Worm (Caenorhabditis elegans) whole organism, L1 larva: Measurements from ENCODE around the gene fbxb-107.

ENCODE experiments used
- C16A3.4 ChIP-seq: fragments of 150-350 bp; optimal IDR thresholded peaks from 2 replicates; lab custom pipeline; 2014; ENCODE audit warnings: missing biosample characterization, missing genetic modification characterization
- Y116A8C.19 ChIP-seq: sonication (generic microtip); optimal IDR thresholded peaks from 2 replicates; lab custom pipeline; 2016; ENCODE audit warnings: missing compliant biosample characterization, missing genetic modification characterization, borderline replicate concordance
- alr-1 ChIP-seq: fragments of 200-800 bp; sonication (Bioruptor generic); optimal IDR thresholded peaks from 2 replicates; lab custom pipeline; 2018; ENCODE audit warnings: borderline replicate concordance, mild to moderate bottlenecking, missing genetic modification characterization, missing compliant biosample characterization
- ama-1 ChIP-seq: fragments of 150-350 bp; optimal IDR thresholded peaks from 2 replicates; lab custom pipeline; 2014
- blmp-1 ChIP-seq: fragments of 150-350 bp; optimal IDR thresholded peaks from 2 replicates; lab custom pipeline; 2014; ENCODE audit warnings: missing biosample characterization, missing genetic modification characterization
- ceh-63 ChIP-seq: fragments of 200-800 bp; sonication (Bioruptor generic); optimal IDR thresholded peaks from 2 replicates; lab custom pipeline; 2018; ENCODE audit warnings: mild to moderate bottlenecking, missing genetic modification characterization, missing compliant biosample characterization
- ceh-82 ChIP-seq, 3 experiments: fragments of 150-350 bp in 1 of 3; sonication (generic microtip) in 2 of 3; optimal IDR thresholded peaks; 2 replicates each; lab custom pipeline; 2014 to 2017; ENCODE audit warnings: missing biosample characterization in 3 of 3, missing genetic modification characterization in 3 of 3
- ceh-88 ChIP-seq: fragments of 200-800 bp; sonication (Bioruptor generic); IDR thresholded peaks from 2 replicates; pipeline ENCODE4 v1.3.6; 2022; ENCODE audit warnings: missing genetic modification characterization, missing compliant biosample characterization
- ceh-90 ChIP-seq: sonication (generic microtip); optimal IDR thresholded peaks from 2 replicates; lab custom pipeline; 2016; ENCODE audit warnings: missing genetic modification characterization, missing compliant biosample characterization
- dpl-1 ChIP-seq, 3 experiments: fragments of 150-350 bp in 2 of 3; sonication (generic microtip) in 1 of 3; optimal IDR thresholded peaks; 2 replicates each; lab custom pipeline; 2014 to 2017; ENCODE audit warnings: missing biosample characterization in 3 of 3, missing genetic modification characterization in 3 of 3, missing genetic modification reagents in 3 of 3
- dsc-1 ChIP-seq: sonication (generic microtip); optimal IDR thresholded peaks from 2 replicates; lab custom pipeline; 2016; ENCODE audit warnings: mild to moderate bottlenecking, missing genetic modification characterization, missing compliant biosample characterization
- efl-1 ChIP-seq, 4 experiments: fragments of 150-350 bp; optimal IDR thresholded peaks in 3 of 4; peaks in 1 of 4; 1 replicate in 1 of 4; 2 replicates in 3 of 4; lab custom pipeline; 2014; ENCODE audit warnings: missing biosample characterization in 2 of 4, missing genetic modification characterization in 2 of 4, missing genetic modification reagents in 2 of 4
- egl-13 ChIP-seq: sonication (generic microtip); optimal IDR thresholded peaks from 2 replicates; lab custom pipeline; 2016; ENCODE audit warnings: missing genotype, missing genetic modification reagents, missing genetic modification characterization, missing compliant biosample characterization
- egl-27 ChIP-seq, 2 experiments: fragments of 150-350 bp in 1 of 2; sonication (generic microtip); optimal IDR thresholded peaks; 3 replicates each; lab custom pipeline; 2017 to 2018; ENCODE audit warnings: missing biosample characterization in 2 of 2, missing genetic modification characterization in 2 of 2, missing genetic modification reagents in 2 of 2
- elt-2 ChIP-seq: sonication (generic microtip); optimal IDR thresholded peaks from 2 replicates; lab custom pipeline; 2016; ENCODE audit warnings: missing genetic modification characterization, mild to moderate bottlenecking, inconsistent platforms, missing compliant biosample characterization, missing genetic modification reagents
- elt-3 ChIP-seq, 6 experiments: fragments of 150-350 bp in 1 of 6; sonication (generic microtip); optimal IDR thresholded peaks; 2 replicates each; lab custom pipeline; 2017 to 2018; ENCODE audit warnings: missing biosample characterization in 6 of 6, missing genetic modification characterization in 6 of 6, inconsistent platforms in 1 of 6
- fkh-8 ChIP-seq: sonication (generic microtip); optimal IDR thresholded peaks from 2 replicates; lab custom pipeline; 2016; ENCODE audit warnings: mild to moderate bottlenecking, missing genetic modification characterization, missing compliant biosample characterization
- isw-1 ChIP-seq: fragments of 200-800 bp; sonication (Bioruptor generic); IDR thresholded peaks from 2 replicates; pipeline ENCODE4 v1.3.6; 2022; ENCODE audit warnings: missing genetic modification characterization, missing compliant biosample characterization
- jun-1 ChIP-seq: fragments of 150-350 bp; optimal IDR thresholded peaks from 2 replicates; lab custom pipeline; 2014; ENCODE audit warnings: missing biosample characterization, missing genetic modification reagents, missing genetic modification characterization
- lin-13 ChIP-seq: fragments of 150-350 bp; optimal IDR thresholded peaks from 2 replicates; lab custom pipeline; 2014; ENCODE audit warnings: missing biosample characterization, missing genetic modification reagents, missing genetic modification characterization
- lin-14 ChIP-seq: fragments of 200-800 bp; sonication (Bioruptor generic); optimal IDR thresholded peaks from 2 replicates; lab custom pipeline; 2018; ENCODE audit warnings: mild to moderate bottlenecking, missing genetic modification characterization, moderate library complexity, missing compliant biosample characterization
- lsy-2 ChIP-seq, 2 experiments: fragments of 150-350 bp; optimal IDR thresholded peaks; 2 replicates each; lab custom pipeline; 2014; ENCODE audit warnings: missing biosample characterization in 2 of 2, missing genetic modification characterization in 2 of 2
- mab-9 ChIP-seq: fragments of 200-800 bp; sonication (Bioruptor generic); IDR thresholded peaks from 2 replicates; pipeline ENCODE4 v1.3.6; 2022; ENCODE audit warnings: missing genetic modification reagents, missing genetic modification characterization, missing compliant biosample characterization
- mdl-1 ChIP-seq, 2 experiments: fragments of 150-350 bp; optimal IDR thresholded peaks; 2 replicates each; lab custom pipeline; 2014 to 2017; ENCODE audit warnings: missing biosample characterization in 2 of 2, missing genetic modification characterization in 2 of 2, inconsistent platforms in 1 of 2
- mep-1 ChIP-seq: fragments of 150-350 bp; optimal IDR thresholded peaks from 2 replicates; lab custom pipeline; 2014; ENCODE audit warnings: missing biosample characterization, missing genetic modification characterization
- nhr-12 ChIP-seq: sonication (generic microtip); optimal IDR thresholded peaks from 2 replicates; lab custom pipeline; 2017; ENCODE audit warnings: missing biosample characterization, missing genetic modification characterization
- nhr-19 ChIP-seq: fragments of 200-800 bp; sonication (Bioruptor generic); conservative IDR thresholded peaks from 2 replicates; pipeline ENCODE4 v1.3.6; 2022; ENCODE audit warnings: missing genetic modification characterization, missing compliant biosample characterization
- nhr-237 ChIP-seq: fragments of 150-350 bp; optimal IDR thresholded peaks from 2 replicates; lab custom pipeline; 2014; ENCODE audit warnings: missing biosample characterization, missing genetic modification characterization
- nhr-71 ChIP-seq: sonication (generic microtip); optimal IDR thresholded peaks from 2 replicates; lab custom pipeline; 2016; ENCODE audit warnings: mild to moderate bottlenecking, missing genetic modification characterization, moderate library complexity, missing compliant biosample characterization
- nhr-76 ChIP-seq: sonication (generic microtip); optimal IDR thresholded peaks from 2 replicates; lab custom pipeline; 2017; ENCODE audit warnings: missing biosample characterization, missing genetic modification characterization
- nhr-77 ChIP-seq: fragments of 150-350 bp; optimal IDR thresholded peaks from 2 replicates; lab custom pipeline; 2014; ENCODE audit warnings: missing biosample characterization, missing genetic modification characterization
- nhr-84 ChIP-seq: sonication (generic microtip); optimal IDR thresholded peaks from 2 replicates; lab custom pipeline; 2017; ENCODE audit warnings: missing biosample characterization, missing genetic modification characterization
- nhr-85 ChIP-seq: sonication (generic microtip); peaks from one replicate; lab custom pipeline; 2016; ENCODE audit warnings: missing genetic modification characterization, inconsistent platforms, missing compliant biosample characterization
- nhr-90 ChIP-seq: sonication (generic microtip); optimal IDR thresholded peaks from 2 replicates; lab custom pipeline; 2016; ENCODE audit warnings: mild to moderate bottlenecking, missing genetic modification characterization, missing compliant biosample characterization; ENCODE audit not compliant: poor library complexity
- pag-3 ChIP-seq: sonication (generic microtip); optimal IDR thresholded peaks from 2 replicates; lab custom pipeline; 2017; ENCODE audit warnings: missing genetic modification characterization, mild to moderate bottlenecking, missing compliant biosample characterization, antibody characterized with exemption, borderline replicate concordance; ENCODE audit not compliant: insufficient read depth
- pax-3 ChIP-seq: fragments of 200-800 bp; sonication (Bioruptor generic); optimal IDR thresholded peaks from 2 replicates; lab custom pipeline; 2018; ENCODE audit warnings: mild to moderate bottlenecking, missing genetic modification characterization, moderate library complexity, missing compliant biosample characterization
- pqm-1 ChIP-seq: sonication (generic microtip); optimal IDR thresholded peaks from 3 replicates; lab custom pipeline; 2017; ENCODE audit warnings: missing biosample characterization, missing genetic modification characterization
- rnt-1 ChIP-seq: sonication (generic microtip); optimal IDR thresholded peaks from 2 replicates; lab custom pipeline; 2016; ENCODE audit warnings: mild to moderate bottlenecking, missing genetic modification characterization, moderate library complexity, missing compliant biosample characterization
- skn-1 ChIP-seq: fragments of 150-350 bp; optimal IDR thresholded peaks from 2 replicates; lab custom pipeline; 2014; ENCODE audit warnings: missing biosample characterization, missing genetic modification characterization
- snpc-4 ChIP-seq: fragments of 150-350 bp; optimal IDR thresholded peaks from 2 replicates; lab custom pipeline; 2014; ENCODE audit warnings: missing biosample characterization, missing genetic modification characterization
- sptf-1 ChIP-seq: fragments of 150-350 bp; optimal IDR thresholded peaks from 2 replicates; lab custom pipeline; 2014; ENCODE audit warnings: missing biosample characterization, missing genetic modification characterization
- unc-130 ChIP-seq: fragments of 150-350 bp; optimal IDR thresholded peaks from 2 replicates; lab custom pipeline; 2017; ENCODE audit warnings: missing biosample characterization, missing genetic modification characterization, inconsistent platforms
- unc-62 ChIP-seq: fragments of 150-350 bp; optimal IDR thresholded peaks from 2 replicates; lab custom pipeline; 2014; ENCODE audit warnings: missing biosample characterization, missing genetic modification reagents, missing genetic modification characterization
- unc-98 ChIP-seq: fragments of 200-800 bp; sonication (Bioruptor generic); IDR thresholded peaks from 2 replicates; pipeline ENCODE4 v1.3.6; 2022; ENCODE audit warnings: missing genetic modification characterization, missing compliant biosample characterization
- xbp-1 ChIP-seq: sonication (generic microtip); optimal IDR thresholded peaks from 2 replicates; lab custom pipeline; 2016; ENCODE audit warnings: missing genetic modification characterization, missing compliant biosample characterization
- zip-4 ChIP-seq: fragments of 200-800 bp; sonication (Bioruptor generic); optimal IDR thresholded peaks from 2 replicates; lab custom pipeline; 2018; ENCODE audit warnings: mild to moderate bottlenecking, missing genetic modification characterization, moderate library complexity, missing compliant biosample characterization
- ztf-4 ChIP-seq: fragments of 150-350 bp; optimal IDR thresholded peaks from 2 replicates; lab custom pipeline; 2014; ENCODE audit warnings: missing biosample characterization, missing genetic modification characterization

fbxb-107 gene

ce11 chrII:2749595-2750048 is 8.9 kb upstream of the fbxb-107 start, which contains the start of gene F29A7.4:
Gene F29A7.4, plus strand, starts transcription at chrII:2749998.
- TF ChIP-seq ama-1 (no peak), elt-2 (peak; percentile 72)

DNA sequence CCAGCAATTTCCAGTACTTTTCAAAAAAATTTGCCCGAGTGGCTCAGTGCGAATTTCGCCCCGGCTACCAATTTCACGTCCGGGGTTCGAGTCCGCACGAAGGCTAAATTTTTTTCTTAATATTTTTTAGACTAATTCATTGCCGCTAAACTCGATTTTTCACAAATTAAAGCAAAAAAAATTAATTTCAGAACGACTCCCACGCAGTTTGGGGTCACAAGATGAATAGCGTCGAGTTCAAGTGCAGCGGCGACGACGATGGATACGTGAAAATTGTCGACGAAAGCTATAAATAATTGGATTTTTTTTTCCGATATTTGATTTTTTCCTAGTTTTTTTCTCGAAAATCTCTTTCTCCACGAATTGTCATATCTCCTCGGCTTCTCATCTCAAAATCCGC is 7.3 kb upstream of the fbxb-107 start:
- TF ChIP-seq xbp-1 = no peak
- TF ChIP-seq mep-1 (tag; lab: Kevin White, UChicago) = no peak
- no peak for TF ChIP-seq lin-14 (GFP tag; lab: Kevin White, UChicago)
- no peak for TF ChIP-seq nhr-90 (tag; lab: Kevin White, UChicago)
- TF ChIP-seq, all 84 proteins: peak for 0

DNA sequence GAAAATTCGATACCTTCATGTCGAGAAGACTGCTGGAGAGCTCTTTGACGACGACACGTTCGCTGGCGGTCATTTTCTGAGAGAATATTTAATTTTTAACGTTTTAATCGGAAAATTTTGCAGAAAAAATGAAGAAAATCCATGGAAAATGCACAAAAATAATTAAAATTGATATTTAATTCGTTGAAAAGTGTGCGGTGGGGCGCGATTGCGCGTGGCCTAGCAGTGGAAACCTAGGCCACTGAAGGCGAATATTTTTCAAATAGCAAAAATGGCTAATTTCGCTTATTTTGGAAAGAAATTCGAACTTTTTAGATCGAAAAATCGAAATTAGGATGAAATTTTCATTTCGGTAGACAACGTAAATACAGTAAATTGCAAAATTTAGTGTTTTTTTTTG is 6.0 kb upstream of the fbxb-107 start, which contains the start of gene F29A7.6:
Gene F29A7.6, minus strand, starts transcription at position 76 of the 400 bp plus-strand sequence.
- TF ChIP-seq dpl-1 (GFP tag; optimal IDR thresholded peaks at IDR 0.05; lab: Kevin White, UChicago) = peak; percentile 14 to 72 (median 69)
- TF ChIP-seq lsy-2 (tag; optimal IDR thresholded peaks at IDR 0.05; lab: Kevin White, UChicago) = peak in 1 of 2 experiments; percentile 69
- TF ChIP-seq unc-62 (GFP tag; lab: Kevin White, UChicago) = no peak
- peak; percentile 78 for TF ChIP-seq dsc-1 (tag; lab: Kevin White, UChicago)
- no peak for TF ChIP-seq zip-4 (GFP tag; lab: Kevin White, UChicago)
- no peak for TF ChIP-seq nhr-76 (tag; lab: Kevin White, UChicago)
- TF ChIP-seq unc-98 (GFP tag; lab: Robert Waterston, UW) = peak; percentile 68
- TF ChIP-seq nhr-237 (tag; lab: Kevin White, UChicago) = no peak
- peak; percentile 43 for TF ChIP-seq unc-130
- peak; percentile 50 for TF ChIP-seq isw-1
- TF ChIP-seq nhr-12 = no peak
- peak; percentile 78 for TF ChIP-seq lin-14 (GFP tag; lab: Kevin White, UChicago)
- peak; percentile 95 for TF ChIP-seq rnt-1 (tag; lab: Kevin White, UChicago)
- peak; percentile 79 for TF ChIP-seq nhr-90 (tag; lab: Kevin White, UChicago)
- TF ChIP-seq nhr-84 (tag; lab: Kevin White, UChicago) = no peak
- no peak for TF ChIP-seq sptf-1 (tag; lab: Kevin White, UChicago)
- TF ChIP-seq elt-2 = peak; percentile 53
- TF ChIP-seq ceh-90 (tag; lab: Kevin White, UChicago) = peak; percentile 86
- peak; percentile 64 for TF ChIP-seq snpc-4
- TF ChIP-seq jun-1 (tag; lab: Kevin White, UChicago) = peak; percentile 36
- TF ChIP-seq nhr-85 = peak; percentile 67
- TF ChIP-seq egl-13 = peak; percentile 26
- no peak for TF ChIP-seq blmp-1 (tag; lab: Kevin White, UChicago)
- peak in 1 of 6 experiments; percentile 17 for TF ChIP-seq elt-3 (tag; optimal IDR thresholded peaks at IDR 0.05; lab: Kevin White, UChicago)
- no peak for TF ChIP-seq ztf-4 (tag; lab: Kevin White, UChicago)
- no peak for TF ChIP-seq alr-1 (tag; lab: Kevin White, UChicago)
- no peak for TF ChIP-seq egl-27 (tag; optimal IDR thresholded peaks at IDR 0.05; lab: Kevin White, UChicago)
- TF ChIP-seq mab-9 (GFP tag; lab: Robert Waterston, UW) = 0 out of 2 replicates have a peak, but pooled peaks have one; percentile 36
- no peak for TF ChIP-seq pag-3
- TF ChIP-seq nhr-71 (tag; lab: Kevin White, UChicago) = no peak
- no peak for TF ChIP-seq ceh-63 (GFP tag; lab: Kevin White, UChicago)
- peak; percentile 65 for TF ChIP-seq nhr-19 (GFP tag; lab: Robert Waterston, UW)
- TF ChIP-seq fkh-8 = peak; percentile 76
- peak; percentile 57 for TF ChIP-seq lin-13
- TF ChIP-seq ceh-88 = no peak
- TF ChIP-seq ceh-82 (tag; optimal IDR thresholded peaks at IDR 0.05; lab: Kevin White, UChicago) = peak; percentile 65 to 71 (median 66)
- TF ChIP-seq nhr-77 = peak; percentile 3
- peak; percentile 41 for TF ChIP-seq skn-1 (tag; lab: Kevin White, UChicago)
- peak; percentile 46 for TF ChIP-seq C16A3.4 (tag; lab: Kevin White, UChicago)
- TF ChIP-seq pax-3 (tag; lab: Kevin White, UChicago) = peak; percentile 69
- no peak for TF ChIP-seq Y116A8C.19
- TF ChIP-seq mdl-1 (tag; optimal IDR thresholded peaks at IDR 0.05; lab: Kevin White, UChicago) = peak in 1 of 2 experiments; percentile 2
- no peak for TF ChIP-seq pqm-1 (tag; lab: Kevin White, UChicago)
- TF ChIP-seq efl-1 (optimal IDR thresholded peaks at IDR 0.05; lab: Kevin White, UChicago) = peak; percentile 67 to 69
- peak; percentile 69 to 92 for TF ChIP-seq efl-1 (GFP tag; optimal IDR thresholded peaks at IDR 0.05 in 1 of 2; lab: Kevin White, UChicago)
